Worm (Caenorhabditis elegans): ENCODE measurements around the gene srz-97.

The srz-97 gene

ce11 chrV:14426013-14426412 lies 42.0 kb downstream of the srz-97 start:
- TF ChIP-seq klf-2 (GFP tag; conservative IDR thresholded peaks at IDR 0.05) = no peak
- TF ChIP-seq tab-1 (GFP tag; IDR thresholded peaks at IDR 0.05) = no peak
- no peak for TF ChIP-seq ref-1 (GFP tag; conservative IDR thresholded peaks at IDR 0.05)
- TF ChIP-seq ztf-29 (GFP tag; IDR thresholded peaks at IDR 0.05) = no peak
- TF ChIP-seq T22C8.4 (GFP tag; IDR thresholded peaks at IDR 0.05) = no peak
- no peak for TF ChIP-seq ztf-23 (GFP tag; IDR thresholded peaks at IDR 0.05)
- no peak for TF ChIP-seq med-1 (GFP tag; optimal IDR thresholded peaks at IDR 0.05; ENCODE audit: insufficient read depth)

ce11 chrV:14424958-14425492 lies 43.0 kb downstream of the srz-97 start, which contains the start of gene rrsr-1:
Gene rrsr-1, minus strand, starts transcription at chrV:14425008.
- TF ChIP-seq ztf-29 (GFP tag; IDR thresholded peaks at IDR 0.05) (no peak), cog-1 (tag; optimal IDR thresholded peaks at IDR 0.05) (no peak), med-1 (GFP tag; optimal IDR thresholded peaks at IDR 0.05; ENCODE audit: insufficient read depth) (peak; percentile 65), flt-1 (GFP tag; IDR thresholded peaks at IDR 0.05) (0 out of 2 replicates have a peak, but pooled peaks have one; percentile 41), tab-1 (GFP tag; IDR thresholded peaks at IDR 0.05) (peak; percentile 54; the same call in 1 of the 2 replicates), ztf-23 (GFP tag; IDR thresholded peaks at IDR 0.05) (peak; percentile 68; the same call in 1 of the 2 replicates), ref-1 (GFP tag; conservative IDR thresholded peaks at IDR 0.05) (no peak), klf-2 (GFP tag; conservative IDR thresholded peaks at IDR 0.05) (no peak), T22C8.4 (GFP tag; IDR thresholded peaks at IDR 0.05) (no peak)

ce11 chrV:14423268-14423667 lies 44.8 kb downstream of the srz-97 start, which contains the start of gene rpoa-12:
Gene rpoa-12, minus strand, starts transcription at chrV:14423304.
- TF ChIP-seq klf-2 (GFP tag; conservative IDR thresholded peaks at IDR 0.05) = no peak
- TF ChIP-seq tab-1 (GFP tag; IDR thresholded peaks at IDR 0.05) = no peak
- no peak for TF ChIP-seq ztf-23 (GFP tag; IDR thresholded peaks at IDR 0.05)

- TF ChIP-seq flt-1 (GFP tag; IDR thresholded peaks at IDR 0.05) (no peak), med-1 (GFP tag; optimal IDR thresholded peaks at IDR 0.05; ENCODE audit: insufficient read depth) (no peak), klf-2 (GFP tag; conservative IDR thresholded peaks at IDR 0.05) (no peak), ztf-23 (GFP tag; IDR thresholded peaks at IDR 0.05) (no peak), cog-1 (tag; optimal IDR thresholded peaks at IDR 0.05) (no peak)
These were observed 45.7 kb downstream of the srz-97 start, which contains the start of gene pas-1 for ce11 chrV:14422317-14422716. Gene pas-1, minus strand, starts transcription at chrV:14422618.

ce11 chrV:14421325-14421724 lies 46.7 kb downstream of the srz-97 start, which contains the start of gene dhs-22:
Gene dhs-22, minus strand, starts transcription at chrV:14421440.
- TF ChIP-seq flt-1 (GFP tag; IDR thresholded peaks at IDR 0.05) (no peak), klf-2 (GFP tag; conservative IDR thresholded peaks at IDR 0.05) (no peak), ref-1 (GFP tag; conservative IDR thresholded peaks at IDR 0.05) (no peak), ztf-23 (GFP tag; IDR thresholded peaks at IDR 0.05) (no peak), cog-1 (tag; optimal IDR thresholded peaks at IDR 0.05) (no peak), med-1 (GFP tag; optimal IDR thresholded peaks at IDR 0.05; ENCODE audit: insufficient read depth) (no peak), tab-1 (GFP tag; IDR thresholded peaks at IDR 0.05) (no peak), T22C8.4 (GFP tag; IDR thresholded peaks at IDR 0.05) (no peak), ztf-29 (GFP tag; IDR thresholded peaks at IDR 0.05) (no peak)

ce11 chrV:14419855-14420254 lies 48.2 kb downstream of the srz-97 start:
- TF ChIP-seq ztf-23 (GFP tag; IDR thresholded peaks at IDR 0.05) (no peak), ref-1 (GFP tag; conservative IDR thresholded peaks at IDR 0.05) (no peak), tab-1 (GFP tag; IDR thresholded peaks at IDR 0.05) (no peak), cog-1 (tag; optimal IDR thresholded peaks at IDR 0.05) (no peak), flt-1 (GFP tag; IDR thresholded peaks at IDR 0.05) (no peak), med-1 (GFP tag; optimal IDR thresholded peaks at IDR 0.05; ENCODE audit: insufficient read depth) (no peak), klf-2 (GFP tag; conservative IDR thresholded peaks at IDR 0.05) (no peak), T22C8.4 (GFP tag; IDR thresholded peaks at IDR 0.05) (no peak), ztf-29 (GFP tag; IDR thresholded peaks at IDR 0.05) (no peak)

- no peak for TF ChIP-seq tab-1 (GFP tag; IDR thresholded peaks at IDR 0.05)
- no peak for TF ChIP-seq flt-1 (GFP tag; IDR thresholded peaks at IDR 0.05)
- no peak for TF ChIP-seq med-1 (GFP tag; optimal IDR thresholded peaks at IDR 0.05; ENCODE audit: insufficient read depth)
- no peak for TF ChIP-seq T22C8.4 (GFP tag; IDR thresholded peaks at IDR 0.05)
These were observed 50.3 kb downstream of the srz-97 start, which contains the start of the genes nxf-2 and set-31 for ce11 chrV:14417735-14418134. Gene nxf-2, minus strand, starts transcription at chrV:14417835. Gene set-31, plus strand, starts transcription at chrV:14417903.

ce11 chrV:14414964-14415564 lies 53.0 kb downstream of the srz-97 start, which contains the start of the genes nxf-1 and C15H11.11:
Gene nxf-1, minus strand, starts transcription at chrV:14415014.
Gene C15H11.11, plus strand, starts transcription at chrV:14415499.
- TF ChIP-seq T22C8.4 (GFP tag; IDR thresholded peaks at IDR 0.05) (no peak), ztf-23 (GFP tag; IDR thresholded peaks at IDR 0.05) (no peak), cog-1 (tag; optimal IDR thresholded peaks at IDR 0.05) (no peak), ref-1 (GFP tag; conservative IDR thresholded peaks at IDR 0.05) (no peak), med-1 (GFP tag; optimal IDR thresholded peaks at IDR 0.05; ENCODE audit: insufficient read depth) (no peak), ztf-29 (GFP tag; IDR thresholded peaks at IDR 0.05) (no peak), klf-2 (GFP tag; conservative IDR thresholded peaks at IDR 0.05) (no peak), tab-1 (GFP tag; IDR thresholded peaks at IDR 0.05) (no peak), flt-1 (GFP tag; IDR thresholded peaks at IDR 0.05) (no peak)

ce11 chrV:14414032-14414431 lies 54.0 kb downstream of the srz-97 start:
- no peak for TF ChIP-seq cog-1 (tag; optimal IDR thresholded peaks at IDR 0.05)
- TF ChIP-seq T22C8.4 (GFP tag; IDR thresholded peaks at IDR 0.05) = no peak
- no peak for TF ChIP-seq tab-1 (GFP tag; IDR thresholded peaks at IDR 0.05)
- TF ChIP-seq flt-1 (GFP tag; IDR thresholded peaks at IDR 0.05) = no peak
- no peak for TF ChIP-seq ztf-29 (GFP tag; IDR thresholded peaks at IDR 0.05)
- TF ChIP-seq klf-2 (GFP tag; conservative IDR thresholded peaks at IDR 0.05) = no peak
- TF ChIP-seq med-1 (GFP tag; optimal IDR thresholded peaks at IDR 0.05; ENCODE audit: insufficient read depth) = no peak
- TF ChIP-seq ztf-23 (GFP tag; IDR thresholded peaks at IDR 0.05) = no peak
- TF ChIP-seq ref-1 (GFP tag; conservative IDR thresholded peaks at IDR 0.05) = no peak

Measured in whole organism, midembryonic.